Worm (Caenorhabditis elegans) whole organism, mixed stage, embryonic: ENCODE data around the gene gcn-1.
A peak's percentile ranks its signal among the peaks of the same experiment; 100 is the strongest.

Source experiments
- M03D4.4 ChIP-seq: sonication (generic microtip); optimal IDR thresholded peaks from 2 replicates; lab custom pipeline; 2017; ENCODE audit warnings: mild to moderate bottlenecking, missing genetic modification characterization, missing compliant biosample characterization
- bed-3 ChIP-seq: fragments of 200-800 bp; sonication (Bioruptor generic); optimal IDR thresholded peaks from 3 replicates; lab custom pipeline; 2018; ENCODE audit warnings: mild to moderate bottlenecking, missing genetic modification characterization, moderate library complexity, missing compliant biosample characterization
- blmp-1 ChIP-seq: fragments of 150-350 bp; optimal IDR thresholded peaks from 2 replicates; lab custom pipeline; 2014; ENCODE audit warnings: missing biosample characterization, missing genetic modification characterization
- ceh-39 ChIP-seq: fragments of 150-350 bp; optimal IDR thresholded peaks from 2 replicates; lab custom pipeline; 2014; ENCODE audit warnings: missing biosample characterization, missing genetic modification characterization
- ceh-43 ChIP-seq: fragments of 200-800 bp; sonication (Bioruptor generic); optimal IDR thresholded peaks from 2 replicates; lab custom pipeline; 2018; ENCODE audit warnings: mild to moderate bottlenecking, missing genetic modification characterization, moderate library complexity, missing compliant biosample characterization
- ceh-83 ChIP-seq: fragments of 200-800 bp; sonication (Bioruptor generic); optimal IDR thresholded peaks from 2 replicates; lab custom pipeline; 2018; ENCODE audit warnings: mild to moderate bottlenecking, missing genetic modification characterization, missing compliant biosample characterization
- ces-1 ChIP-seq: fragments of 150-350 bp; optimal IDR thresholded peaks from 2 replicates; lab custom pipeline; 2014; ENCODE audit warnings: missing biosample characterization, missing genetic modification reagents, missing genetic modification characterization
- cnd-1 ChIP-seq: fragments of 200-800 bp; sonication (Bioruptor generic); optimal IDR thresholded peaks from 2 replicates; lab custom pipeline; 2018; ENCODE audit warnings: mild to moderate bottlenecking, missing genetic modification characterization, missing compliant biosample characterization
- drap-1 ChIP-seq: fragments of 200-800 bp; sonication (Bioruptor generic); optimal IDR thresholded peaks from 3 replicates; lab custom pipeline; 2018; ENCODE audit warnings: mild to moderate bottlenecking, missing genetic modification characterization, missing compliant biosample characterization
- elt-1 ChIP-seq: sonication (generic microtip); optimal IDR thresholded peaks from 2 replicates; lab custom pipeline; 2017; ENCODE audit warnings: missing genetic modification characterization, mild to moderate bottlenecking, missing compliant biosample characterization, antibody characterized with exemption, moderate library complexity, borderline replicate concordance; ENCODE audit not compliant: insufficient read depth
- elt-3 ChIP-seq: fragments of 150-350 bp; optimal IDR thresholded peaks from 2 replicates; lab custom pipeline; 2014; ENCODE audit warnings: missing biosample characterization, missing genetic modification characterization
- flh-1 ChIP-seq: fragments of 200-800 bp; sonication (Bioruptor generic); optimal IDR thresholded peaks from 2 replicates; lab custom pipeline; 2018; ENCODE audit warnings: mild to moderate bottlenecking, missing genetic modification characterization, moderate library complexity, missing compliant biosample characterization
- ham-2 ChIP-seq: fragments of 200-800 bp; sonication (Bioruptor generic); optimal IDR thresholded peaks from 2 replicates; lab custom pipeline; 2018; ENCODE audit warnings: mild to moderate bottlenecking, missing genetic modification characterization, missing compliant biosample characterization
- hlh-1 ChIP-seq: fragments of 150-350 bp; optimal IDR thresholded peaks from 2 replicates; lab custom pipeline; 2014; ENCODE audit warnings: missing biosample characterization, missing genetic modification reagents, missing genetic modification characterization
- lin-13 ChIP-seq: fragments of 150-350 bp; optimal IDR thresholded peaks from 2 replicates; lab custom pipeline; 2014; ENCODE audit warnings: missing biosample characterization, missing genetic modification characterization
- lin-32 ChIP-seq: fragments of 200-800 bp; sonication (Bioruptor generic); optimal IDR thresholded peaks from 2 replicates; lab custom pipeline; 2018; ENCODE audit warnings: mild to moderate bottlenecking, missing genetic modification characterization, missing compliant biosample characterization
- lsy-2 ChIP-seq: fragments of 150-350 bp; optimal IDR thresholded peaks from 2 replicates; lab custom pipeline; 2014; ENCODE audit warnings: missing biosample characterization, missing genetic modification characterization
- mab-5 ChIP-seq: fragments of 150-350 bp; optimal IDR thresholded peaks from 2 replicates; lab custom pipeline; 2014; ENCODE audit warnings: missing biosample characterization, missing genetic modification characterization
- mep-1 ChIP-seq: fragments of 150-350 bp; optimal IDR thresholded peaks from 2 replicates; lab custom pipeline; 2017; ENCODE audit warnings: missing biosample characterization, missing genetic modification reagents, missing genetic modification characterization, inconsistent platforms
- mls-2 ChIP-seq: sonication (generic microtip); optimal IDR thresholded peaks from 2 replicates; lab custom pipeline; 2016; ENCODE audit warnings: mild to moderate bottlenecking, missing genetic modification characterization, moderate library complexity, missing compliant biosample characterization
- nhr-12 ChIP-seq: fragments of 150-350 bp; optimal IDR thresholded peaks from 2 replicates; lab custom pipeline; 2014; ENCODE audit warnings: missing biosample characterization, missing genetic modification characterization
- nhr-2 ChIP-seq: fragments of 150-350 bp; optimal IDR thresholded peaks from 2 replicates; lab custom pipeline; 2014; ENCODE audit warnings: missing biosample characterization, missing genetic modification characterization
- nhr-237 ChIP-seq: fragments of 150-350 bp; optimal IDR thresholded peaks from 2 replicates; lab custom pipeline; 2014; ENCODE audit warnings: missing biosample characterization, missing genetic modification characterization
- nhr-28 ChIP-seq: fragments of 150-350 bp; optimal IDR thresholded peaks from 2 replicates; lab custom pipeline; 2014; ENCODE audit warnings: missing biosample characterization, missing genetic modification characterization
- nhr-76 ChIP-seq: sonication (generic microtip); optimal IDR thresholded peaks from 2 replicates; lab custom pipeline; 2017; ENCODE audit warnings: missing biosample characterization, missing genetic modification characterization
- pha-4 ChIP-seq: fragments of 150-350 bp; optimal IDR thresholded peaks from 2 replicates; lab custom pipeline; 2018; ENCODE audit warnings: missing biosample characterization, missing genetic modification reagents, missing genetic modification characterization
- sem-2 ChIP-seq: fragments of 200-800 bp; sonication (Bioruptor generic); optimal IDR thresholded peaks from 2 replicates; lab custom pipeline; 2018; ENCODE audit warnings: mild to moderate bottlenecking, missing genetic modification characterization, missing compliant biosample characterization
- snpc-4 ChIP-seq: fragments of 150-350 bp; optimal IDR thresholded peaks from 2 replicates; lab custom pipeline; 2014; ENCODE audit warnings: missing biosample characterization, missing genetic modification characterization
- sptf-1 ChIP-seq: sonication (generic microtip); optimal IDR thresholded peaks from 2 replicates; lab custom pipeline; 2017; ENCODE audit warnings: mild to moderate bottlenecking, missing genetic modification characterization, moderate library complexity, missing compliant biosample characterization
- tbx-8 ChIP-seq: fragments of 200-800 bp; sonication (Bioruptor generic); optimal IDR thresholded peaks from 2 replicates; lab custom pipeline; 2018; ENCODE audit warnings: mild to moderate bottlenecking, missing genetic modification characterization, moderate library complexity, missing compliant biosample characterization
- unc-120 ChIP-seq: sonication (generic microtip); optimal IDR thresholded peaks from 2 replicates; lab custom pipeline; 2017; ENCODE audit warnings: missing genetic modification characterization, missing compliant biosample characterization; ENCODE audit not compliant: poor library complexity, severe bottlenecking
- unc-39 ChIP-seq: fragments of 150-350 bp; optimal IDR thresholded peaks from 2 replicates; lab custom pipeline; 2014; ENCODE audit warnings: missing biosample characterization, missing genetic modification characterization
- unc-62 ChIP-seq: fragments of 150-350 bp; optimal IDR thresholded peaks from 2 replicates; lab custom pipeline; 2014; ENCODE audit warnings: missing biosample characterization, missing genetic modification reagents, missing genetic modification characterization
- zip-8 ChIP-seq: fragments of 150-350 bp; optimal IDR thresholded peaks from 2 replicates; lab custom pipeline; 2014; ENCODE audit warnings: missing biosample characterization, missing genetic modification characterization
- ztf-11 ChIP-seq: fragments of 150-350 bp; optimal IDR thresholded peaks from 2 replicates; lab custom pipeline; 2014; ENCODE audit warnings: missing biosample characterization, missing genetic modification characterization

gcn-1 gene

DNA sequence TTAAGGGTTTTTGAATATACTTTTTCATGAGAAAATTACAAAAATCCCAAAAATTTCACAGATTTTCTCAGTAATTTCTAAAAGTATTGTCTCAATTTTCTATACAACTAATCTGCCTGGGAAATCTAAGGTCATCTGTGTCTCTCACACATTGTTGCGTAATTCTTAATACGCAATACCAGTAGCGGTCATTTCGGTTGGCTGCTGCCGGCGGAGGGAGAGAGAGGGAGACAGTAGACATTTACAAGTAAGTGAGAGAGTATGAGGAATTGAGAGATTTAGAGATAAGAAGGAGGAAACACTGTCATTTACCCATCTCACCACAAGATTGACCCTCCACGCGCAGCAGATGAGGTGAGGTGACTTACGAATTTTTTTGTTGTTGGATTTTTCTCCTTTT, 25.8 kb upstream of the gcn-1 start:
- TF ChIP-seq pha-4 (tag; lab: Kevin White, UChicago) (no peak), flh-1 (GFP tag; lab: Kevin White, UChicago) (no peak), nhr-76 (tag; lab: Kevin White, UChicago) (no peak), snpc-4 (tag; lab: Kevin White, UChicago) (no peak), nhr-2 (tag; lab: Kevin White, UChicago) (peak; percentile 97), mab-5 (no peak), M03D4.4 (tag; lab: Kevin White, UChicago) (no peak), nhr-12 (no peak), zip-8 (tag; lab: Kevin White, UChicago) (peak; percentile 93), lin-13 (tag; lab: Kevin White, UChicago) (no peak), ces-1 (peak; percentile 12), sem-2 (GFP tag; lab: Kevin White, UChicago) (no peak), unc-62 (peak; percentile 59), bed-3 (GFP tag; lab: Kevin White, UChicago) (no peak), nhr-237 (no peak), ztf-11 (tag; lab: Kevin White, UChicago) (peak; percentile 18), mls-2 (tag; lab: Kevin White, UChicago) (peak; percentile 3), nhr-28 (tag; lab: Kevin White, UChicago) (no peak), ceh-43 (GFP tag; lab: Kevin White, UChicago) (no peak), ceh-39 (tag; lab: Kevin White, UChicago) (peak; percentile 53), sptf-1 (tag; lab: Kevin White, UChicago) (no peak), elt-3 (no peak), mep-1 (tag; lab: Kevin White, UChicago) (peak; percentile 78), ceh-83 (GFP tag; lab: Kevin White, UChicago) (no peak), cnd-1 (tag; lab: Kevin White, UChicago) (peak; percentile 57), ham-2 (GFP tag; lab: Kevin White, UChicago) (peak; percentile 71), elt-1 (tag; lab: Kevin White, UChicago) (peak; percentile 94), blmp-1 (tag; lab: Kevin White, UChicago) (no peak), lin-32 (GFP tag; lab: Kevin White, UChicago) (no peak), unc-39 (tag; lab: Kevin White, UChicago) (no peak), hlh-1 (no peak), drap-1 (GFP tag; lab: Kevin White, UChicago) (no peak), lsy-2 (tag; lab: Kevin White, UChicago) (no peak), unc-120 (tag; lab: Kevin White, UChicago) (no peak), tbx-8 (GFP tag; lab: Kevin White, UChicago) (no peak)
- TF ChIP-seq, all 35 proteins: peak for 11

DNA sequence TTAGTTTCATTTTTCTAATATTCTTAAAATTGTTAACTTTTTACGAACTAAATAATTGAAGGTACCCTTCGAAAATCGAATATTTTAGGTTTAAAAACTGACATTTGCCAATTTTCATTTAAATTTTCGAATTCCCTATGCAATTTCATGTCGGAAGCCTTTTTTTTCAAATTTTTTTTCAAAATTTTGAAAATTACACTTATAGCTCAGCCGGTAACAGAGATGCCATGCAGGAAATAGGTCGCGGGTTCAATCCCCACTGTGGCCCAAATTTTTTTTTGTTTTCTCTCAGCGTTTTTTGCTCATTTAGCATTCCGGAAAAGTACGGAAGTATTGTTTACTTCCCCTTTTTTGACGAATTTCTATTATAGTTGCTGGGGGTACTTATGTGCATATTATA, 22.4 kb upstream of the gcn-1 start:
- TF ChIP-seq mep-1 (tag; lab: Kevin White, UChicago) (no peak), sptf-1 (tag; lab: Kevin White, UChicago) (no peak), ces-1 (no peak), lin-13 (tag; lab: Kevin White, UChicago) (no peak), ham-2 (GFP tag; lab: Kevin White, UChicago) (no peak), mls-2 (tag; lab: Kevin White, UChicago) (no peak), nhr-2 (tag; lab: Kevin White, UChicago) (no peak), sem-2 (GFP tag; lab: Kevin White, UChicago) (no peak), M03D4.4 (tag; lab: Kevin White, UChicago) (no peak)

DNA sequence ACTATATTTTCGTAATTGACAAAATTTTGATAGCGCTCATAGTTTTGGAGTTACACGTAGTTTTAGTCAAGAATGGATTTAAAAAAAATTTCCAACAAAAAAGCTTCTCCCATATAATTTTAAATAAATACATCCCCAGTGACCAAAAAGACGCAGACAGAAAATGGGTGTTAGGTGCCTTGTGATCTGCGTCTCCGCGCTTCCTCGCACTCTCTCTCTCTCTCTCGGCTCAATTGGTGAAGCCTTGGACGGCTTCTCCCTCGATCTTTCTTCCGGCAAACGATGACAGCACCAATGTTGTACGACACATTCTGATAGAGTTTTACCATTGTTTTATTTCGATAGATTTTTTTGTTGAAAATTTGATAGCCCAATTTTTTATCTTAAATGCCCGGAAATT, 21.8 kb upstream of the gcn-1 start:
- TF ChIP-seq unc-39 (tag; lab: Kevin White, UChicago) (no peak), ces-1 (peak; percentile 50), cnd-1 (tag; lab: Kevin White, UChicago) (no peak)

- no peak for TF ChIP-seq ces-1
- TF ChIP-seq lin-13 (tag; lab: Kevin White, UChicago) = no peak
- TF ChIP-seq lsy-2 (tag; lab: Kevin White, UChicago) = peak; percentile 36
- no peak for TF ChIP-seq flh-1 (GFP tag; lab: Kevin White, UChicago)
- TF ChIP-seq mls-2 (tag; lab: Kevin White, UChicago) = no peak
- TF ChIP-seq unc-120 (tag; lab: Kevin White, UChicago) = no peak
- no peak for TF ChIP-seq nhr-2 (tag; lab: Kevin White, UChicago)
- TF ChIP-seq ztf-11 (tag; lab: Kevin White, UChicago) = no peak
- peak; percentile 33 for TF ChIP-seq mep-1 (tag; lab: Kevin White, UChicago)
- TF ChIP-seq zip-8 (tag; lab: Kevin White, UChicago) = no peak
- no peak for TF ChIP-seq tbx-8 (GFP tag; lab: Kevin White, UChicago)
- no peak for TF ChIP-seq bed-3 (GFP tag; lab: Kevin White, UChicago)
- no peak for TF ChIP-seq ceh-39 (tag; lab: Kevin White, UChicago)
- TF ChIP-seq hlh-1 = peak; percentile 71
- TF ChIP-seq elt-3 = no peak
- TF ChIP-seq unc-39 (tag; lab: Kevin White, UChicago) = no peak
- no peak for TF ChIP-seq snpc-4 (tag; lab: Kevin White, UChicago)
- TF ChIP-seq unc-62 = peak; percentile 34
- TF ChIP-seq mab-5 = peak; percentile 50
- no peak for TF ChIP-seq drap-1 (GFP tag; lab: Kevin White, UChicago)
- no peak for TF ChIP-seq ceh-43 (GFP tag; lab: Kevin White, UChicago)
- TF ChIP-seq ceh-83 (GFP tag; lab: Kevin White, UChicago) = no peak
- TF ChIP-seq blmp-1 (tag; lab: Kevin White, UChicago) = no peak
- TF ChIP-seq nhr-28 (tag; lab: Kevin White, UChicago) = no peak
- no peak for TF ChIP-seq elt-1 (tag; lab: Kevin White, UChicago)
- no peak for TF ChIP-seq nhr-237
- TF ChIP-seq sptf-1 (tag; lab: Kevin White, UChicago) = no peak
- TF ChIP-seq pha-4 (tag; lab: Kevin White, UChicago) = peak; percentile 13
These were observed 19.7 kb upstream of the gcn-1 start for ce11 chrIII:2132059-2132458.
